Worm (Caenorhabditis elegans): ENCODE measurements around the gene smap-1.

DNA sequence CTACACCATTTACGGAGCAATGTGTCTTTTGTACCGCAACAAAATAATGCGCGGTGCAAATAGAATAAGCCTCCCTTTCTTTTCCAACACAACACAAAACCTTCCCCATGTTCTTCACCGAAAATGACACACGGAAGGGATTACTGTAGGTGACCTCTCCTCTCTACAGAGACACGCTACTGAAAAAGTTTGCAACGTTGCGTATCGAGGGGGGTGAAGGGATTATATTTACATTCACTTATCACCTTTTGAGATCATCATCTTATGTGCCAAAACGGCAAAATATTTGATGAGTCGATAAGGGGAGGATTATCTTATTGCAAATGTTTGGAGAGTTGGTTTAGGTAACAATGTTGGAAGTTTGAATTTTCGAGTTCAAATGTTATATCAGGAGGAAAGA is 43.5 kb upstream of the smap-1 start:
- TF ChIP-seq ets-4 (tag; optimal IDR thresholded peaks at IDR 0.05) = no peak
- TF ChIP-seq nfya-1 (tag; optimal IDR thresholded peaks at IDR 0.05) = no peak
- no peak for TF ChIP-seq nhr-11 (tag; optimal IDR thresholded peaks at IDR 0.05)
- TF ChIP-seq ceh-30 (tag; optimal IDR thresholded peaks at IDR 0.05) = no peak
- TF ChIP-seq ama-1 (optimal IDR thresholded peaks at IDR 0.05) = no peak
- no peak for TF ChIP-seq unc-86 (tag; optimal IDR thresholded peaks at IDR 0.05)
- TF ChIP-seq ceh-9 (tag; optimal IDR thresholded peaks at IDR 0.05) = no peak
- TF ChIP-seq pqm-1 (tag; optimal IDR thresholded peaks at IDR 0.05) = no peak
- TF ChIP-seq hlh-13 (GFP tag; optimal IDR thresholded peaks at IDR 0.05) = no peak
- no peak for TF ChIP-seq unc-55 (GFP tag; optimal IDR thresholded peaks at IDR 0.05)
- no peak for TF ChIP-seq T23F11.4 (GFP tag; optimal IDR thresholded peaks at IDR 0.05)
- TF ChIP-seq C38D4.7 (GFP tag; optimal IDR thresholded peaks at IDR 0.05) = no peak
- TF ChIP-seq nhr-232 (tag; optimal IDR thresholded peaks at IDR 0.05) = no peak
- TF ChIP-seq ceh-24 (tag; optimal IDR thresholded peaks at IDR 0.05) = no peak
